Fruit fly (Drosophila melanogaster) whole organism, wandering third instar larva: ENCODE measurements around the gene gammaTub37C.
A peak's percentile ranks its signal among the peaks of the same experiment; 100 is the strongest.

Experiments used
- Dfd ChIP-seq: fragments of >200 bp; optimal IDR thresholded peaks from 2 replicates; lab custom pipeline; 2017; ENCODE audit warnings: missing biosample characterization, missing genetic modification characterization
- Dif ChIP-seq: fragments of 200-275, 200-300 bp; sonication (Bioruptor generic); optimal IDR thresholded peaks from 2 replicates; lab custom pipeline; 2018; ENCODE audit warnings: missing biosample characterization, missing genetic modification characterization; ENCODE audit not compliant: partially characterized antibody
- dl ChIP-seq, 2 experiments: fragments of 175-275, 200-275 bp in 1 of 2; fragments of 200-275 bp in 1 of 2; sonication (Bioruptor generic); optimal IDR thresholded peaks; lab custom pipeline; 2018; ENCODE audit warnings: mild to moderate bottlenecking in 2 of 2, missing biosample characterization in 2 of 2, missing genetic modification characterization in 2 of 2, moderate library complexity in 2 of 2; ENCODE audit not compliant: partially characterized antibody in 2 of 2, insufficient read depth in 1 of 2
- fru ChIP-seq: fragments of 200-800 bp; sonication (Bioruptor generic); optimal IDR thresholded peaks from 3 replicates; lab custom pipeline; 2016; ENCODE audit warnings: missing biosample characterization, mild to moderate bottlenecking, missing genetic modification characterization
- jim ChIP-seq: fragments of 175-275, 200-325 bp; sonication (Bioruptor generic); optimal IDR thresholded peaks from 2 replicates; lab custom pipeline; 2016; ENCODE audit warnings: missing biosample characterization, mild to moderate bottlenecking, missing genetic modification characterization

DNA sequence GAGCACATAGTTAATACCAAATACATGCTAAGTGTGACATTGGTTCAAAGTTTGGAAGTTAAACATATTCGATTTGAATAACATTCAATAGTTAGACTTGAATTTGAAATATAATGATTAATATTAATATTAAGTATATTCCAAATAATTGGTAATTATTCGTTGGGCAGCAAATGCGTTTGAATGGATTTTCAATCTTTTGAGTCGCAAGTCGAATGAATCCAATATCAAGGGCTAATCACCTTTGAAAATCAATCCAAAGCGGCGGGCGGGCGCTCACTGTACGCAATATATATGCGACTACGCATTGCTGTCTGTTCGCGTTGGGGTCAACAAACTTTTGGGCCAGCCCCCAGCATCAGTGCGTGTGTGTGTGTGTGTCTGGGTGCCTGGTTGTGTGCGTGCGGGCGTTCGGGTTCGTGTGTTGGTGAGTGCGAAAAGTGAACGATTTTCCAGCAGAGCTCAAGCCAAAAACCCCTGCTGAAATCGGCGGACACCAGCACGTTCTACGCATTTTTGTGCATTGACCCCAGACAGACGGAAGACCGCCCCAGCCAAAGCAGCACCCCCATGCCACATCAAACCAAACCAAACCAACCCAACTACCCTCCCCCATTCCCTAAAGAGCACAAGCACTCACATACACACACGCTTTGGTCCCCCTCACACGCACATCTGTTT is 47.0 kb downstream of the gammaTub37C start:
- TF ChIP-seq jim (GFP tag; lab: Kevin White, UChicago), result no peak
- TF ChIP-seq Dfd (GFP tag; lab: Kevin White, UChicago), result peak; percentile 69
- TF ChIP-seq dl (GFP tag; optimal IDR thresholded peaks at IDR 0.05; lab: Kevin White, UChicago; ENCODE audit: insufficient read depth in 1 of 2, partially characterized antibody in 2 of 2), result no peak
- no peak for TF ChIP-seq Dif (GFP tag; lab: Kevin White, UChicago)
- TF ChIP-seq fru (GFP tag; lab: Kevin White, UChicago), result no peak
